Worm (Caenorhabditis elegans) whole organism, early embryonic: ENCODE results near the gene lgc-12.

Source experiments
- F13C5.2 ChIP-seq: sonication (generic microtip); optimal IDR thresholded peaks from 2 replicates; lab custom pipeline; 2017; ENCODE audit warnings: mild to moderate bottlenecking, missing genetic modification characterization, inconsistent platforms, missing compliant biosample characterization
- aly-1 ChIP-seq: sonication (generic microtip); optimal IDR thresholded peaks from 2 replicates; lab custom pipeline; 2016; ENCODE audit warnings: missing genetic modification characterization, missing compliant biosample characterization
- ama-1 ChIP-seq: fragments of 150-350 bp; optimal IDR thresholded peaks from 2 replicates; lab custom pipeline; 2014
- ceh-13 ChIP-seq: fragments of 200-800 bp; sonication (Bioruptor generic); optimal IDR thresholded peaks from 2 replicates; lab custom pipeline; 2018; ENCODE audit warnings: mild to moderate bottlenecking, missing genetic modification characterization, missing compliant biosample characterization
- ceh-36 ChIP-seq: sonication (generic microtip); optimal IDR thresholded peaks from 2 replicates; lab custom pipeline; 2016; ENCODE audit warnings: missing genetic modification characterization, inconsistent platforms, missing compliant biosample characterization
- flt-1 ChIP-seq: fragments of 200-800 bp; sonication (Bioruptor generic); IDR thresholded peaks from 2 replicates; pipeline ENCODE4 v1.3.6; 2022; ENCODE audit warnings: missing genetic modification characterization, missing compliant biosample characterization
- hmbx-1 ChIP-seq: sonication (generic microtip); optimal IDR thresholded peaks from 2 replicates; lab custom pipeline; 2016; ENCODE audit warnings: mild to moderate bottlenecking, missing genetic modification characterization, missing compliant biosample characterization
- tbx-11 ChIP-seq: fragments of 200-800 bp; sonication (Bioruptor generic); IDR thresholded peaks from 2 replicates; pipeline ENCODE4 v1.3.6; 2022; ENCODE audit warnings: missing genetic modification characterization, missing compliant biosample characterization

- no peak for TF ChIP-seq tbx-11 (GFP tag; lab: Robert Waterston, UW)
- TF ChIP-seq ceh-13 (GFP tag; lab: Kevin White, UChicago), result no peak
- no peak for TF ChIP-seq ama-1 (lab: Kevin White, UChicago)
- no peak for TF ChIP-seq hmbx-1 (tag; lab: Kevin White, UChicago)
- no peak for TF ChIP-seq ceh-36 (tag; lab: Kevin White, UChicago)
- TF ChIP-seq F13C5.2 (tag; lab: Kevin White, UChicago), result no peak
- TF ChIP-seq aly-1 (tag; lab: Kevin White, UChicago), result no peak
- no peak for TF ChIP-seq flt-1 (GFP tag; lab: Robert Waterston, UW)
Observed at ce11 chrIII:7555360-7555759, 6.6 kb upstream of the lgc-12 start, which contains the start of gene ceh-13.
